Worm (Caenorhabditis elegans): Measurements from ENCODE around the gene srg-28.
A peak's percentile ranks its signal among the peaks of the same experiment; 100 is the strongest.

The srg-28 gene

DNA sequence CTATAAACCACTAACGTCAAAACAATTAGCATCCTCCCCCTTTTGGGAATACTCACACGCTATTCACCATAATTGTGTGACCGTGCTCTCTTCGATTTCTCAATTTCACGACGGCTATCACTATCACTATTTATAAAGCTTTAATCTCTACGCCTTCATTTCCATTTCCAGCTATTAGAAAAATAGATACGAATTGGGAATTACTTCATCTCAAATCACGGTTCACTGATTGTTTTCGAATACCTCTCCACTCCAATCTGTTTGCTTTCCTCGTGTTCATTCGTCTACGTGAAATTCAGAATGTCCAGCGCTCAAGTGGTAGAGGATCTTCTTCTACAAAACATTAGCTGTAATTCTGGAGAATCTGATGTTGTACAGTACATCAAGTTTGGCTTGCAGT is 2.2 kb downstream of the srg-28 start, which contains the start of gene srg-29:
Gene srg-29 (plus strand): TSS at position 301 of the 400 bp plus-strand sequence.
- TF ChIP-seq aha-1 (tag) (peak; percentile 30), sdz-12 (GFP tag; optimal IDR thresholded peaks at IDR 0.05) (no peak), daf-16 (GFP tag; optimal IDR thresholded peaks at IDR 0.05) (no peak), daf-16 (tag; optimal IDR thresholded peaks at IDR 0.05) (no peak)

DNA sequence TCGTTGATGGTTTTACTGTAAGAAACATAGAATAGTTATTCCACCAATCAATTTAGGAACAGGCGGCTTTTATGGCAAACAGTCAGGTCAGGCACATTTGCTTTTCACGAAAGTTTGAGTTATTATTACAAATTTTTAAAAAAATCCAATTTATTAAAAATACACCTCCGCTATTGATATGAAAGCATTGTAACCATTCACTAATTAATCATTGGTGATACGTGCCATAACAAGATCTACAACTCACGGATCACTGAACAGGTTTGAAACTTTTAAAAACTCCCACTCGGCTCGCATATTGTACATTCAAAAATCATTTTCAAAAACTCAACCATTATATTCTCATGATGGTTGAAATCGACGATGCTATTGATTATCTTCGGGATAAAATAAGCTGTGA is 4.8 kb downstream of the srg-28 start, which contains the start of gene srg-27:
Gene srg-27 (plus strand): TSS at position 301 of the 400 bp plus-strand sequence.
- no peak for TF ChIP-seq dve-1 (tag; optimal IDR thresholded peaks at IDR 0.05; ENCODE audit: insufficient read depth)
- TF ChIP-seq Y105C5A.15 (GFP tag; IDR thresholded peaks at IDR 0.05), result no peak
- TF ChIP-seq mxl-3 (GFP tag; optimal IDR thresholded peaks at IDR 0.05), result no peak
- no peak for TF ChIP-seq lir-3 (tag; optimal IDR thresholded peaks at IDR 0.05)
- TF ChIP-seq nhr-76 (tag; optimal IDR thresholded peaks at IDR 0.05), result no peak
- no peak for TF ChIP-seq egl-27 (tag; optimal IDR thresholded peaks at IDR 0.05)
- TF ChIP-seq nhr-48 (tag; optimal IDR thresholded peaks at IDR 0.05), result no peak
- TF ChIP-seq skn-1 (tag; optimal IDR thresholded peaks at IDR 0.05), result no peak
- TF ChIP-seq T26A8.4 (GFP tag; IDR thresholded peaks at IDR 0.05), result no peak
- TF ChIP-seq mdl-1 (tag; optimal IDR thresholded peaks at IDR 0.05), result no peak
- no peak for TF ChIP-seq ceh-44 (GFP tag; IDR thresholded peaks at IDR 0.05)
- no peak for TF ChIP-seq Y75B8A.6 (GFP tag; IDR thresholded peaks at IDR 0.05)
- TF ChIP-seq fkh-10 (GFP tag; optimal IDR thresholded peaks at IDR 0.05), result no peak

DNA sequence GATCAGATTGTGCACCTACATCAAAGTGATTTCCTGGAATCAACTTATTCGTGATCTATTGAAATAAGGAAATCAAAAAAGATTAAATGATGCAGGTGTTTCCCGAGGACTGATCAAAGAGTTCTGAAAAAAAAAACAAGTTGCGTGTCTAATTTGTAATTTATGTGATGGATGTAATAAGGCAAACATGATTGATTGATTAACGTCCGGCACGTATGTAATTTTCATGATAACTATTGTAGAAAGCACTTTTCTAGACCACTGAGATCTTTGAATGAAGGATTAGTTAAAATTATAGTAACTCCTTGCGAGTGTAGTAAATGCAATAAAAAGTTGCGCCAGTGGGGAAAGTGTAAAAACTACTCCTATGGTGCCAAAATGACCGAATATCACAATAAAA is 10.7 kb downstream of the srg-28 start, which contains the start of gene srg-25:
Gene srg-25 (minus strand): TSS at position 101 of the 400 bp plus-strand sequence.
- no peak for TF ChIP-seq zip-11 (GFP tag; IDR thresholded peaks at IDR 0.05)
- no peak for TF ChIP-seq ztf-7 (tag; optimal IDR thresholded peaks at IDR 0.05)
- TF ChIP-seq ceh-44 (GFP tag; IDR thresholded peaks at IDR 0.05), result no peak
- TF ChIP-seq snpc-4 (tag; optimal IDR thresholded peaks at IDR 0.05), result no peak
- no peak for TF ChIP-seq Y5F2A.4 (GFP tag; optimal IDR thresholded peaks at IDR 0.05)
- no peak for TF ChIP-seq nhr-41 (GFP tag; IDR thresholded peaks at IDR 0.05)
- TF ChIP-seq dmd-6 (GFP tag; IDR thresholded peaks at IDR 0.05), result no peak

DNA sequence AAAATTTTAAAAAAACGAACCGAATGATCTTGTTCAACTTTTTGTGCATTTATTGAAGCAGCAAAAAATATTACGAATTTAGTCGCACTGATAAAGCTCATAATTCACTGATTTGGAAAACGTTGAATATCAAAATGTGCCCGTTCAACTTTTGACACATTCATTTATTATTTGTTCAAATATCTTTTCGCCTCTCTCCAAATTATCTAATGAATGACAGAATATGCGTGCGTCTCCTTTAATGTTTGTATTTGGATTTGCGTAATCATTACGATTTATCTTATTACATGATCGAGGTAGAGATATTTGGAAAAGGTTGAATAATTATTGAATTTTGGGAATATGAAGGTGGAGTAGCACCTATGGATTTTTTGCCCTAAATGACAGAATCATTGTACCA is 14.8 kb downstream of the srg-28 start, which contains the start of gene T09D3.3:
Gene T09D3.3 (minus strand): TSS at position 101 of the 400 bp plus-strand sequence.
- TF ChIP-seq set-16 (GFP tag; IDR thresholded peaks at IDR 0.05) (no peak), F44E2.7 (GFP tag; IDR thresholded peaks at IDR 0.05) (no peak), hmg-1.1 (GFP tag; IDR thresholded peaks at IDR 0.05) (no peak), lin-13 (GFP tag; optimal IDR thresholded peaks at IDR 0.05) (no peak), duxl-1 (tag; optimal IDR thresholded peaks at IDR 0.05; ENCODE audit: poor library complexity) (no peak), ZK337.2 (GFP tag; IDR thresholded peaks at IDR 0.05) (no peak), zip-11 (GFP tag; IDR thresholded peaks at IDR 0.05) (no peak), hif-1 (tag; optimal IDR thresholded peaks at IDR 0.05) (no peak), mep-1 (tag; optimal IDR thresholded peaks at IDR 0.05) (no peak), snpc-4 (tag; optimal IDR thresholded peaks at IDR 0.05) (no peak), ama-1 (optimal IDR thresholded peaks at IDR 0.05) (no peak), cey-2 (tag; optimal IDR thresholded peaks at IDR 0.05; ENCODE audit: borderline replicate concordance, insufficient read depth) (no peak), daf-12 (tag; optimal IDR thresholded peaks at IDR 0.05) (no peak)

DNA sequence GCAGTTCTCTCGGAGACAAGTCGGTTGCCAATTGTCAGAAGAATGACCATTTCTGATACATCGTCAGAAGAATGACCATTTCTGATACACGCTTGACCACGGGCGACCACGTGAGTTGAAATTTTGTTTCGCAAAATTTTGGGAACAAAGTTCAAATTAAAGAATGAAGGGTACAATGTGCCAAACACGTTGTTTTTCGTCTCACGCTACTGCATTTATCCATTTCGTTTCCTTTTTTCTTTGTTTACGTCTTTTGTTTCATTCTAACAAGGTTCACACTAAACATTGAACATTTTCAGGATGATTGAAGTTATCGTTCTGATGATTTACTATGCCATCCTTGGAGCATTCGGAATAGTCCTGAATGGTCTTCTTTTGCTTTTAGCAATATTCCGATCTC is 16.8 kb downstream of the srg-28 start, which contains the start of gene srd-9:
Gene srd-9 (plus strand): TSS at position 301 of the 400 bp plus-strand sequence.
- TF ChIP-seq nhr-6 (tag; optimal IDR thresholded peaks at IDR 0.05), result no peak
- no peak for TF ChIP-seq daf-12 (tag; optimal IDR thresholded peaks at IDR 0.05)
- no peak for TF ChIP-seq T20F7.1 (GFP tag; optimal IDR thresholded peaks at IDR 0.05)
- no peak for TF ChIP-seq ceh-28 (tag; optimal IDR thresholded peaks at IDR 0.05)
- TF ChIP-seq dve-1 (tag; optimal IDR thresholded peaks at IDR 0.05; ENCODE audit: insufficient read depth), result no peak
- no peak for TF ChIP-seq hlh-30 (tag; optimal IDR thresholded peaks at IDR 0.05; ENCODE audit: insufficient read depth)
- no peak for TF ChIP-seq lin-39 (tag; optimal IDR thresholded peaks at IDR 0.05)
- TF ChIP-seq aly-2 (tag; optimal IDR thresholded peaks at IDR 0.05), result no peak
- TF ChIP-seq php-3 (GFP tag; IDR thresholded peaks at IDR 0.05), result no peak
- TF ChIP-seq fkh-10 (GFP tag; optimal IDR thresholded peaks at IDR 0.05), result no peak
- TF ChIP-seq jun-1 (tag; optimal IDR thresholded peaks at IDR 0.05), result no peak
- TF ChIP-seq egl-27 (tag; optimal IDR thresholded peaks at IDR 0.05), result no peak
- TF ChIP-seq mdl-1 (tag; optimal IDR thresholded peaks at IDR 0.05), result no peak
- no peak for TF ChIP-seq vab-7 (GFP tag; IDR thresholded peaks at IDR 0.05)
- no peak for TF ChIP-seq nhr-25 (tag; optimal IDR thresholded peaks at IDR 0.05; ENCODE audit: borderline replicate concordance, insufficient read depth)
- TF ChIP-seq Y48G9A.11 (GFP tag; IDR thresholded peaks at IDR 0.05), result no peak
- TF ChIP-seq nhr-41 (GFP tag; IDR thresholded peaks at IDR 0.05), result no peak

Measured in whole organism, L4 larva.